Worm (Caenorhabditis elegans) whole organism, L1 larva: ENCODE measurements around the gene C05C10.7.
A peak's percentile ranks its signal among the peaks of the same experiment; 100 is the strongest.

Source experiments
- Y116A8C.19 ChIP-seq: sonication (generic microtip); optimal IDR thresholded peaks from 2 replicates; lab custom pipeline; 2016; ENCODE audit warnings: missing compliant biosample characterization, missing genetic modification characterization, borderline replicate concordance
- aly-2 ChIP-seq: fragments of 150-350 bp; optimal IDR thresholded peaks from 2 replicates; lab custom pipeline; 2014; ENCODE audit warnings: missing biosample characterization, missing genetic modification characterization
- blmp-1 ChIP-seq: fragments of 150-350 bp; optimal IDR thresholded peaks from 2 replicates; lab custom pipeline; 2014; ENCODE audit warnings: missing biosample characterization, missing genetic modification characterization
- ceh-90 ChIP-seq: sonication (generic microtip); optimal IDR thresholded peaks from 2 replicates; lab custom pipeline; 2016; ENCODE audit warnings: missing genetic modification characterization, missing compliant biosample characterization
- efl-1 ChIP-seq, 4 experiments: fragments of 150-350 bp; optimal IDR thresholded peaks in 3 of 4; peaks in 1 of 4; 1 replicate in 1 of 4; 2 replicates in 3 of 4; lab custom pipeline; 2014; ENCODE audit warnings: missing biosample characterization in 2 of 4, missing genetic modification characterization in 2 of 4, missing genetic modification reagents in 2 of 4
- egl-13 ChIP-seq: sonication (generic microtip); optimal IDR thresholded peaks from 2 replicates; lab custom pipeline; 2016; ENCODE audit warnings: missing genotype, missing genetic modification reagents, missing genetic modification characterization, missing compliant biosample characterization
- ets-5 ChIP-seq: fragments of 200-800 bp; sonication (Bioruptor generic); IDR thresholded peaks from 2 replicates; pipeline ENCODE4 v1.3.6; 2022; ENCODE audit warnings: missing genetic modification characterization, missing compliant biosample characterization
- hlh-4 ChIP-seq: sonication (generic microtip); optimal IDR thresholded peaks from 2 replicates; lab custom pipeline; 2016; ENCODE audit warnings: mild to moderate bottlenecking, missing genetic modification characterization, missing compliant biosample characterization
- irx-1 ChIP-seq: sonication (generic microtip); optimal IDR thresholded peaks from 2 replicates; lab custom pipeline; 2016; ENCODE audit warnings: missing genetic modification characterization, missing compliant biosample characterization
- lin-13 ChIP-seq: fragments of 150-350 bp; optimal IDR thresholded peaks from 2 replicates; lab custom pipeline; 2014; ENCODE audit warnings: missing biosample characterization, missing genetic modification reagents, missing genetic modification characterization
- lin-14 ChIP-seq: fragments of 200-800 bp; sonication (Bioruptor generic); optimal IDR thresholded peaks from 2 replicates; lab custom pipeline; 2018; ENCODE audit warnings: mild to moderate bottlenecking, missing genetic modification characterization, moderate library complexity, missing compliant biosample characterization
- lin-15B ChIP-seq: fragments of 150-350 bp; sonication (generic microtip); optimal IDR thresholded peaks from 3 replicates; lab custom pipeline; 2014; ENCODE audit warnings: missing biosample characterization, missing genetic modification characterization
- lin-35 ChIP-seq, 2 experiments: fragments of 150-350 bp; optimal IDR thresholded peaks; 2 replicates each; lab custom pipeline; 2014; ENCODE audit warnings: missing biosample characterization in 2 of 2, missing genetic modification characterization in 2 of 2, missing genetic modification reagents in 2 of 2
- lin-39 ChIP-seq: fragments of 150-350 bp; optimal IDR thresholded peaks from 2 replicates; lab custom pipeline; 2014; ENCODE audit warnings: missing biosample characterization, missing genetic modification reagents, missing genetic modification characterization
- lir-3 ChIP-seq: sonication (generic microtip); optimal IDR thresholded peaks from 2 replicates; lab custom pipeline; 2016; ENCODE audit warnings: mild to moderate bottlenecking, missing genetic modification characterization, moderate library complexity, missing compliant biosample characterization; ENCODE audit not compliant: poor library complexity
- lsy-2 ChIP-seq, 2 experiments: fragments of 150-350 bp; optimal IDR thresholded peaks; 2 replicates each; lab custom pipeline; 2014; ENCODE audit warnings: missing biosample characterization in 2 of 2, missing genetic modification characterization in 2 of 2
- mab-9 ChIP-seq: fragments of 200-800 bp; sonication (Bioruptor generic); IDR thresholded peaks from 2 replicates; pipeline ENCODE4 v1.3.6; 2022; ENCODE audit warnings: missing genetic modification reagents, missing genetic modification characterization, missing compliant biosample characterization
- mdl-1 ChIP-seq, 2 experiments: fragments of 150-350 bp; optimal IDR thresholded peaks; 2 replicates each; lab custom pipeline; 2014 to 2017; ENCODE audit warnings: missing biosample characterization in 2 of 2, missing genetic modification characterization in 2 of 2, inconsistent platforms in 1 of 2
- nhr-11 ChIP-seq: fragments of 150-350 bp; optimal IDR thresholded peaks from 2 replicates; lab custom pipeline; 2014; ENCODE audit warnings: missing biosample characterization, missing genetic modification characterization
- nhr-19 ChIP-seq: fragments of 200-800 bp; sonication (Bioruptor generic); conservative IDR thresholded peaks from 2 replicates; pipeline ENCODE4 v1.3.6; 2022; ENCODE audit warnings: missing genetic modification characterization, missing compliant biosample characterization
- nhr-20 ChIP-seq: sonication (generic microtip); optimal IDR thresholded peaks from 2 replicates; lab custom pipeline; 2016; ENCODE audit warnings: mild to moderate bottlenecking, missing genetic modification characterization, missing compliant biosample characterization
- nhr-47 ChIP-seq: sonication (generic microtip); optimal IDR thresholded peaks from 2 replicates; lab custom pipeline; 2016; ENCODE audit warnings: mild to moderate bottlenecking, missing genetic modification characterization, moderate library complexity, missing compliant biosample characterization
- nhr-71 ChIP-seq: sonication (generic microtip); optimal IDR thresholded peaks from 2 replicates; lab custom pipeline; 2016; ENCODE audit warnings: mild to moderate bottlenecking, missing genetic modification characterization, moderate library complexity, missing compliant biosample characterization
- nhr-76 ChIP-seq: sonication (generic microtip); optimal IDR thresholded peaks from 2 replicates; lab custom pipeline; 2017; ENCODE audit warnings: missing biosample characterization, missing genetic modification characterization
- nhr-85 ChIP-seq: sonication (generic microtip); peaks from one replicate; lab custom pipeline; 2016; ENCODE audit warnings: missing genetic modification characterization, inconsistent platforms, missing compliant biosample characterization
- rnt-1 ChIP-seq: sonication (generic microtip); optimal IDR thresholded peaks from 2 replicates; lab custom pipeline; 2016; ENCODE audit warnings: mild to moderate bottlenecking, missing genetic modification characterization, moderate library complexity, missing compliant biosample characterization
- sup-37 ChIP-seq: fragments of 200-800 bp; sonication (Bioruptor generic); optimal IDR thresholded peaks from 2 replicates; lab custom pipeline; 2018; ENCODE audit warnings: mild to moderate bottlenecking, missing genetic modification characterization, missing compliant biosample characterization
- tbx-2 ChIP-seq: sonication (generic microtip); optimal IDR thresholded peaks from 2 replicates; lab custom pipeline; 2016; ENCODE audit warnings: missing genetic modification characterization, missing compliant biosample characterization
- xbp-1 ChIP-seq: sonication (generic microtip); optimal IDR thresholded peaks from 2 replicates; lab custom pipeline; 2016; ENCODE audit warnings: missing genetic modification characterization, missing compliant biosample characterization
- zag-1 ChIP-seq: fragments of 150-350 bp; optimal IDR thresholded peaks from 2 replicates; lab custom pipeline; 2014; ENCODE audit warnings: missing biosample characterization, missing genetic modification characterization

C05C10.7 gene

ce11 chrII:9892409-9892808 lies 46.4 kb downstream of the C05C10.7 start, which contains the start of gene C08H9.16 (continued):
- TF ChIP-seq nhr-71 (tag; lab: Kevin White, UChicago) (peak; percentile 59), aly-2 (tag; lab: Kevin White, UChicago) (no peak), lin-35 (GFP tag; optimal IDR thresholded peaks at IDR 0.05; lab: Kevin White, UChicago) (peak; percentile 30 to 71), nhr-19 (GFP tag; lab: Robert Waterston, UW) (peak; percentile 24; the same call in 1 of the 2 replicates), rnt-1 (tag; lab: Kevin White, UChicago) (peak; percentile 17), tbx-2 (tag; lab: Kevin White, UChicago) (peak; percentile 31), lin-15B (tag; lab: Kevin White, UChicago) (peak; percentile 46), nhr-47 (no peak), nhr-85 (tag; lab: Kevin White, UChicago) (peak; percentile 76), irx-1 (tag; lab: Kevin White, UChicago) (peak; percentile 1), nhr-20 (tag; lab: Kevin White, UChicago) (peak; percentile 7), zag-1 (tag; lab: Kevin White, UChicago) (no peak), lin-14 (GFP tag; lab: Kevin White, UChicago) (peak; percentile 38), blmp-1 (tag; lab: Kevin White, UChicago) (peak; percentile 45), efl-1 (optimal IDR thresholded peaks at IDR 0.05; lab: Kevin White, UChicago) (peak; percentile 63 to 68), efl-1 (GFP tag; optimal IDR thresholded peaks at IDR 0.05 in 1 of 2; lab: Kevin White, UChicago) (peak; percentile 53 to 94), mab-9 (no peak), xbp-1 (tag; lab: Kevin White, UChicago) (peak; percentile 18)

ce11 chrII:9891823-9892222 lies 46.9 kb downstream of the C05C10.7 start:
- TF ChIP-seq hlh-4: no peak
- TF ChIP-seq nhr-19 (GFP tag; lab: Robert Waterston, UW): no peak
- TF ChIP-seq ets-5: no peak
- peak; percentile 1 for TF ChIP-seq nhr-85 (tag; lab: Kevin White, UChicago)
- TF ChIP-seq efl-1 (optimal IDR thresholded peaks at IDR 0.05; lab: Kevin White, UChicago): no peak
- peak in 1 of 2 experiments; percentile 90 for TF ChIP-seq efl-1 (GFP tag; optimal IDR thresholded peaks at IDR 0.05 in 1 of 2; lab: Kevin White, UChicago)

- TF ChIP-seq Y116A8C.19 (no peak), efl-1 (optimal IDR thresholded peaks at IDR 0.05; lab: Kevin White, UChicago) (peak; percentile 5 to 23), efl-1 (GFP tag; optimal IDR thresholded peaks at IDR 0.05 in 1 of 2; lab: Kevin White, UChicago) (peak in 1 of 2 experiments; percentile 77), blmp-1 (tag; lab: Kevin White, UChicago) (peak; percentile 74), lsy-2 (tag; optimal IDR thresholded peaks at IDR 0.05; lab: Kevin White, UChicago) (peak in 1 of 2 experiments; percentile 39), nhr-11 (tag; lab: Kevin White, UChicago) (no peak), nhr-76 (tag; lab: Kevin White, UChicago) (no peak), sup-37 (GFP tag; lab: Kevin White, UChicago) (no peak), irx-1 (tag; lab: Kevin White, UChicago) (no peak), lin-14 (GFP tag; lab: Kevin White, UChicago) (peak; percentile 59)
These were observed 47.6 kb downstream of the C05C10.7 start, which contains the start of gene vgln-1 for ce11 chrII:9891031-9891689. Gene vgln-1, minus strand, starts transcription at chrII:9891081.

- no peak for TF ChIP-seq lin-13 (GFP tag; lab: Kevin White, UChicago)
- TF ChIP-seq ceh-90 (tag; lab: Kevin White, UChicago): no peak
- TF ChIP-seq lir-3 (tag; lab: Kevin White, UChicago): no peak
- TF ChIP-seq lin-39 (tag; lab: Kevin White, UChicago): no peak
- no peak for TF ChIP-seq nhr-11 (tag; lab: Kevin White, UChicago)
- TF ChIP-seq egl-13 (tag; lab: Kevin White, UChicago): no peak
- TF ChIP-seq mdl-1 (tag; optimal IDR thresholded peaks at IDR 0.05; lab: Kevin White, UChicago): no peak
- TF ChIP-seq sup-37 (GFP tag; lab: Kevin White, UChicago): no peak
These were observed 50.2 kb downstream of the C05C10.7 start for ce11 chrII:9888549-9888948.
